Worm (Caenorhabditis elegans): Measurements from ENCODE around the gene ckc-1.
A peak's percentile ranks its signal among the peaks of the same experiment; 100 is the strongest.

ckc-1 gene

DNA sequence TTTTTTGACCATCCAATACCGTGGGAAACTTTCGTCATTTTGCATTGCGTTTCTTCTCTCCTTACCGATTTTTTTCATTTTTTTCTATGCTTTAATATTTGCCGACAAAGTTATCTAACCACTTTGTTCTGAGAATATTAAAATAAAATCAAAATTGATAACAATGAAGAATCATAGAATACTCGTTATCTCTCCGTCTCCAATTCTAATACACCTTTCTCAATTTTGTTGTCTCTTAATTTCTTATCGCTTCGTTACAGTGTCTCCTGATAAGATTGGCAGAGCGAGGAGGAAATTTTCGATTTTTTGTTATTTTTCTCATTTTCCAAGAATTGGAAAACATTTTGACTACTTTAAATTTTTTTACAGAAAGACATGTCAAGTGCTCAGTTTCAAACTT lies at the start of gene ckc-1:
TSS of gene ckc-1 (plus strand) at position 368 of the 400 bp plus-strand sequence.
- TF ChIP-seq nhr-77 (tag; optimal IDR thresholded peaks at IDR 0.05), result no peak
- TF ChIP-seq alr-1 (tag; optimal IDR thresholded peaks at IDR 0.05), result no peak
- no peak for TF ChIP-seq aly-2 (tag; optimal IDR thresholded peaks at IDR 0.05)
- no peak for TF ChIP-seq ceh-82 (tag; optimal IDR thresholded peaks at IDR 0.05)
- no peak for TF ChIP-seq nhr-10 (tag; optimal IDR thresholded peaks at IDR 0.05)
- TF ChIP-seq skn-1 (tag; optimal IDR thresholded peaks at IDR 0.05), result no peak
- peak; percentile 98 for TF ChIP-seq fos-1 (tag; optimal IDR thresholded peaks at IDR 0.05)
- TF ChIP-seq gmeb-1 (tag; optimal IDR thresholded peaks at IDR 0.05), result peak; percentile 37
- no peak for TF ChIP-seq lin-13 (GFP tag; optimal IDR thresholded peaks at IDR 0.05)
- TF ChIP-seq Y55F3AM.14 (GFP tag; optimal IDR thresholded peaks at IDR 0.05), result no peak
- no peak for TF ChIP-seq sem-4 (tag; optimal IDR thresholded peaks at IDR 0.05)
- no peak for TF ChIP-seq mdl-1 (tag; optimal IDR thresholded peaks at IDR 0.05)
- TF ChIP-seq nhr-11 (tag; optimal IDR thresholded peaks at IDR 0.05), result no peak
- TF ChIP-seq crh-2 (tag; optimal IDR thresholded peaks at IDR 0.05), result peak; percentile 55
- TF ChIP-seq nhr-129 (tag; optimal IDR thresholded peaks at IDR 0.05), result no peak
- no peak for TF ChIP-seq elt-3 (tag; optimal IDR thresholded peaks at IDR 0.05)
- no peak for TF ChIP-seq nhr-25 (tag; optimal IDR thresholded peaks at IDR 0.05)
- no peak for TF ChIP-seq ZK546.5 (tag; optimal IDR thresholded peaks at IDR 0.05)
- TF ChIP-seq F13H6.1 (tag; optimal IDR thresholded peaks at IDR 0.05), result no peak
- no peak for TF ChIP-seq nhr-21 (tag; optimal IDR thresholded peaks at IDR 0.05)
- TF ChIP-seq sma-9 (GFP tag; optimal IDR thresholded peaks at IDR 0.05), result peak; percentile 27
- TF ChIP-seq sma-9 (tag; optimal IDR thresholded peaks at IDR 0.05), result no peak
- no peak for TF ChIP-seq nhr-237 (tag; optimal IDR thresholded peaks at IDR 0.05)
- TF ChIP-seq ztf-1 (GFP tag; conservative IDR thresholded peaks at IDR 0.05), result no peak
- no peak for TF ChIP-seq mab-5 (tag; optimal IDR thresholded peaks at IDR 0.05)
- no peak for TF ChIP-seq nhr-23 (tag; optimal IDR thresholded peaks at IDR 0.05)
- TF ChIP-seq unc-62 (GFP tag; optimal IDR thresholded peaks at IDR 0.05), result no peak
- TF ChIP-seq nhr-6 (tag; optimal IDR thresholded peaks at IDR 0.05), result no peak
- TF ChIP-seq R02D3.7 (tag; optimal IDR thresholded peaks at IDR 0.05), result no peak
- no peak for TF ChIP-seq unc-55 (GFP tag; optimal IDR thresholded peaks at IDR 0.05)
- no peak for TF ChIP-seq lin-11 (tag; optimal IDR thresholded peaks at IDR 0.05)
- TF ChIP-seq ceh-16 (tag; optimal IDR thresholded peaks at IDR 0.05), result no peak
- TF ChIP-seq elt-1 (tag; optimal IDR thresholded peaks at IDR 0.05), result no peak
- TF ChIP-seq zag-1 (tag; optimal IDR thresholded peaks at IDR 0.05), result no peak
- TF ChIP-seq unc-39 (tag; optimal IDR thresholded peaks at IDR 0.05), result no peak
- no peak for TF ChIP-seq mbf-1 (tag; optimal IDR thresholded peaks at IDR 0.05)

DNA sequence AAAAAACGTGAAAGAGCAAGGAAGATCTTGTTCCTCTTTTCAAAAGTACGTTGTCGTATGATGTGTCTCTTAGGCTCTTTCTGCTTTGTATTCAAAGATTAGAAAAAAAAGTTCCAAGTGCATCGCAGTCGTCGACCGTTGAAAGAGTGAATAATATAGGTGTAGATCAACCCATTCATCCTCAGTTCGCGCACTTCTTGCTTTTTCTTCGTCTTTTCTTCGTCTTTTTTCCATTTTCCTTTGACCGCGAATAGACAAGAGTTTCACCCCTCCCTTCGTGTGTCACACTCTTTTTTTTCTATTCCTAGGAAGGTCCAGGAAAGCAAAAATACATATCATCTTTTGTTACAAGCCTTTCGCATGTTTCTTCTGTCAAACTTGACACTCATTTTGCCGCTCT lies 49.7 kb upstream of the ckc-1 start:
- TF ChIP-seq nhr-10 (tag; optimal IDR thresholded peaks at IDR 0.05) (no peak), crh-2 (tag; optimal IDR thresholded peaks at IDR 0.05) (no peak), nhr-25 (tag; optimal IDR thresholded peaks at IDR 0.05) (no peak), Y55F3AM.14 (GFP tag; optimal IDR thresholded peaks at IDR 0.05) (no peak), unc-55 (GFP tag; optimal IDR thresholded peaks at IDR 0.05) (no peak), ztf-11 (tag; optimal IDR thresholded peaks at IDR 0.05) (no peak), aly-2 (tag; optimal IDR thresholded peaks at IDR 0.05) (no peak), F13H6.1 (tag; optimal IDR thresholded peaks at IDR 0.05) (no peak), lsy-2 (tag; optimal IDR thresholded peaks at IDR 0.05) (no peak), egl-27 (tag; optimal IDR thresholded peaks at IDR 0.05) (no peak), ceh-82 (tag; optimal IDR thresholded peaks at IDR 0.05) (no peak), sma-9 (GFP tag; optimal IDR thresholded peaks at IDR 0.05) (no peak), sma-9 (tag; optimal IDR thresholded peaks at IDR 0.05) (no peak), ztf-1 (GFP tag; conservative IDR thresholded peaks at IDR 0.05) (no peak), sem-4 (tag; optimal IDR thresholded peaks at IDR 0.05) (no peak), lin-39 (tag; optimal IDR thresholded peaks at IDR 0.05) (no peak), unc-62 (GFP tag; optimal IDR thresholded peaks at IDR 0.05) (no peak)

DNA sequence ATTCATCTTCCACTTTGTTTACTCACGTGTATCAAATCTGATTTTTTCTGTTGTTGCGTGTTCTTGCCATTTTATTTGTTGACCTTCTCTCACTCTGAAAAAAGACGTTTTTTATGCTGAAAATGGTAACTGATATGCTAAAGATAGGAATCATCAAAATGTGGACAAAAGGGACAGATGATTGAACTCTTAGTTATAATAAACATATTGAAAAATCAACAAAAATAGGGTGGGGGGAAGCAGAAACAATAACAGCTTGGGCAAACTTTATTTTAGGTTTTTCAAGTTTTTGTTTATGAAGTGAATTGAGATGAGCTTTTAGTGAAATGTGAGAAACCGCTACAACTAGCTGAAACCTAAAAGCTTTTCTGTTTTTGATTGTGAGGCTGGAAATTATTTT lies 43.5 kb upstream of the ckc-1 start, which contains the start of gene F56B6.6:
TSS of gene F56B6.6 (minus strand) at position 101 of the 400 bp plus-strand sequence.
- no peak for TF ChIP-seq mbf-1 (tag; optimal IDR thresholded peaks at IDR 0.05)
- no peak for TF ChIP-seq nhr-11 (tag; optimal IDR thresholded peaks at IDR 0.05)
- no peak for TF ChIP-seq nhr-10 (tag; optimal IDR thresholded peaks at IDR 0.05)
- TF ChIP-seq elt-3 (tag; optimal IDR thresholded peaks at IDR 0.05), result no peak
- no peak for TF ChIP-seq Y55F3AM.14 (GFP tag; optimal IDR thresholded peaks at IDR 0.05)
- TF ChIP-seq unc-55 (GFP tag; optimal IDR thresholded peaks at IDR 0.05), result no peak
- TF ChIP-seq crh-2 (tag; optimal IDR thresholded peaks at IDR 0.05), result no peak
- TF ChIP-seq R02D3.7 (tag; optimal IDR thresholded peaks at IDR 0.05), result no peak
- TF ChIP-seq peb-1 (tag; optimal IDR thresholded peaks at IDR 0.05), result no peak
- no peak for TF ChIP-seq F13H6.1 (tag; optimal IDR thresholded peaks at IDR 0.05)
